Fruit fly (Drosophila melanogaster): ENCODE results near the gene CG14445.

Gene CG14445

dm6 chrX:6193183-6193810 is 43.8 kb upstream of the CG14445 start (continued):
- TF ChIP-seq otp (GFP tag; IDR thresholded peaks at IDR 0.05) (peak; percentile 73; the same call in 1 of the 3 replicates), CG17328 (GFP tag; IDR thresholded peaks at IDR 0.05) (peak; percentile 84), CG12744 (GFP tag; optimal IDR thresholded peaks at IDR 0.05) (no peak), CG9876 (GFP tag; optimal IDR thresholded peaks at IDR 0.05) (no peak), ssp (GFP tag; IDR thresholded peaks at IDR 0.05) (peak; percentile 83), E2f1 (GFP tag; IDR thresholded peaks at IDR 0.05) (peak; percentile 88), Hand (GFP tag; optimal IDR thresholded peaks at IDR 0.05) (peak; percentile 83), CG8924 (tag; optimal IDR thresholded peaks at IDR 0.05) (peak; percentile 72), peb (GFP tag; IDR thresholded peaks at IDR 0.05) (peak; percentile 75), HLH54F (GFP tag; optimal IDR thresholded peaks at IDR 0.05) (peak; percentile 27), CG14710 (tag; optimal IDR thresholded peaks at IDR 0.05) (no peak), pzg (GFP tag; optimal IDR thresholded peaks at IDR 0.05) (no peak), p53 (GFP tag; optimal IDR thresholded peaks at IDR 0.05) (no peak), bigmax (GFP tag; optimal IDR thresholded peaks at IDR 0.05) (no peak), zf30C (GFP tag; optimal IDR thresholded peaks at IDR 0.05) (no peak), lmd (GFP tag; IDR thresholded peaks at IDR 0.05) (peak; percentile 88), da (GFP tag; optimal IDR thresholded peaks at IDR 0.05) (no peak), Ets97D (GFP tag; optimal IDR thresholded peaks at IDR 0.05) (no peak), az2 (GFP tag; optimal IDR thresholded peaks at IDR 0.05) (peak; percentile 65), CG17802 (tag; optimal IDR thresholded peaks at IDR 0.05) (no peak), hbn (GFP tag; IDR thresholded peaks at IDR 0.05; ENCODE audit: partially characterized antibody) (no peak), ro (GFP tag; IDR thresholded peaks at IDR 0.05) (peak; percentile 34; the same call in 1 of the 2 replicates), gsb-n (tag; optimal IDR thresholded peaks at IDR 0.05) (peak; percentile 54), ap (GFP tag; IDR thresholded peaks at IDR 0.05) (peak; percentile 63), Hr51 (GFP tag; optimal IDR thresholded peaks at IDR 0.05) (peak; percentile 36 to 89), knrl (GFP tag; IDR thresholded peaks at IDR 0.05; ENCODE audit: partially characterized antibody) (no peak), emc (GFP tag; optimal IDR thresholded peaks at IDR 0.05) (no peak), CG10431 (GFP tag; optimal IDR thresholded peaks at IDR 0.05) (no peak), CG11093 (GFP tag; IDR thresholded peaks at IDR 0.05) (peak; percentile 78), tap (tag; optimal IDR thresholded peaks at IDR 0.05) (peak; percentile 59), CG10321 (GFP tag; IDR thresholded peaks at IDR 0.05) (peak; percentile 64; the same call in 1 of the 2 replicates), CG30020 (tag; optimal IDR thresholded peaks at IDR 0.05) (no peak), CG4707 (GFP tag; optimal IDR thresholded peaks at IDR 0.05) (peak; percentile 48), Side (GFP tag; optimal IDR thresholded peaks at IDR 0.05) (no peak), salm (tag; optimal IDR thresholded peaks at IDR 0.05) (no peak), CG10267 (tag; optimal IDR thresholded peaks at IDR 0.05) (peak; percentile 54), tin (GFP tag; optimal IDR thresholded peaks at IDR 0.05) (peak; percentile 50), CG7556 (GFP tag; optimal IDR thresholded peaks at IDR 0.05) (peak; percentile 86), bowl (GFP tag; IDR thresholded peaks at IDR 0.05) (peak; percentile 79; the same call in 1 of the 2 replicates), croc (GFP tag; conservative IDR thresholded peaks at IDR 0.05) (peak; percentile 72; the same call in 2 of the 3 replicates), fru (optimal IDR thresholded peaks at IDR 0.05) (no peak), D (optimal IDR thresholded peaks at IDR 0.05) (no peak), D (GFP tag; optimal IDR thresholded peaks at IDR 0.05) (peak; percentile 40), NFAT (GFP tag; IDR thresholded peaks at IDR 0.05) (peak; percentile 73), CG7372 (GFP tag; IDR thresholded peaks at IDR 0.05) (peak; percentile 89), CG8765 (GFP tag; IDR thresholded peaks at IDR 0.05) (peak; percentile 34; the same call in 1 of the 2 replicates), CG9817 (tag; optimal IDR thresholded peaks at IDR 0.05) (peak; percentile 78), dan (GFP tag; IDR thresholded peaks at IDR 0.05) (no peak), br (optimal IDR thresholded peaks at IDR 0.05) (no peak), bbx (GFP tag; IDR thresholded peaks at IDR 0.05; ENCODE audit: partially characterized antibody) (no peak), fd96Cb (tag; optimal IDR thresholded peaks at IDR 0.05) (peak; percentile 77)

Measured in whole organism, embryonic.